Worm (Caenorhabditis elegans) whole organism, L4/young adult: ENCODE data around the gene F47F2.1.

ENCODE experiments used
- W03F9.2 ChIP-seq: fragments of 150-350 bp; optimal IDR thresholded peaks from 2 replicates; lab custom pipeline; 2014; ENCODE audit warnings: missing biosample characterization, missing genetic modification characterization
- dao-5 ChIP-seq: sonication (generic microtip); optimal IDR thresholded peaks from 2 replicates; lab custom pipeline; 2016; ENCODE audit warnings: missing genotype, missing genetic modification characterization, moderate library complexity, missing compliant biosample characterization
- him-1 ChIP-seq: sonication (generic microtip); optimal IDR thresholded peaks from 2 replicates; lab custom pipeline; 2016; ENCODE audit warnings: missing genotype, missing genetic modification reagents, missing genetic modification characterization, missing compliant biosample characterization

F47F2.1 gene

ce11 chrX:3857697-3858096 is 20.6 kb upstream of the F47F2.1 start, which contains the start of gene ceh-18:
Gene ceh-18, minus strand, starts transcription at chrX:3857797.
- no peak for TF ChIP-seq dao-5 (tag; lab: Kevin White, UChicago)
- TF ChIP-seq him-1 (tag; lab: Kevin White, UChicago), result no peak
- no peak for TF ChIP-seq W03F9.2

- TF ChIP-seq W03F9.2 (no peak), dao-5 (tag; lab: Kevin White, UChicago) (no peak), him-1 (tag; lab: Kevin White, UChicago) (no peak)
These were observed 20.0 kb upstream of the F47F2.1 start for ce11 chrX:3858355-3858754.

ce11 chrX:3859449-3859848 is 18.9 kb upstream of the F47F2.1 start:
- TF ChIP-seq dao-5 (tag; lab: Kevin White, UChicago) (no peak), him-1 (tag; lab: Kevin White, UChicago) (no peak), W03F9.2 (no peak)

ce11 chrX:3861294-3861693 is 17.0 kb upstream of the F47F2.1 start:
- no peak for TF ChIP-seq him-1 (tag; lab: Kevin White, UChicago)
- TF ChIP-seq W03F9.2, result no peak
- TF ChIP-seq dao-5 (tag; lab: Kevin White, UChicago), result no peak

DNA sequence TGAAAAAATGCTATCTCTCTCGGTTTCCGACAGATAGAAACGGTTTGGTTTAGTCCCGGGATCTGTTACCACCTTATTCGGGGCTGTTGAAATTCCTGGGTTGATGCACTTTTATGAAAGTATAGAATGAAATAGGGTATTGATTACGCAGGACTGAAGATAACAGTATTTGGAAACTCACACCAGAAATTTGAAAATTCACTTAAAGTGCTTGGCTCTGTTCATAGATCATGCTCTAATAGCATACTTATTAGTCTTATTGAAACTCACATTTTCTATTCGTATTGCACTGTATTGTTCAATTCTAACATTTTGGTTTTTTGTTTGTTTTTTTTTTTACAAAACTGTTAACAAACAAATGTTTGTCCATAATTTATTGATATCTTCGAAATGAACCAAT is 12.1 kb upstream of the F47F2.1 start:
- TF ChIP-seq him-1 (tag; lab: Kevin White, UChicago) (no peak), dao-5 (tag; lab: Kevin White, UChicago) (no peak), W03F9.2 (no peak)

DNA sequence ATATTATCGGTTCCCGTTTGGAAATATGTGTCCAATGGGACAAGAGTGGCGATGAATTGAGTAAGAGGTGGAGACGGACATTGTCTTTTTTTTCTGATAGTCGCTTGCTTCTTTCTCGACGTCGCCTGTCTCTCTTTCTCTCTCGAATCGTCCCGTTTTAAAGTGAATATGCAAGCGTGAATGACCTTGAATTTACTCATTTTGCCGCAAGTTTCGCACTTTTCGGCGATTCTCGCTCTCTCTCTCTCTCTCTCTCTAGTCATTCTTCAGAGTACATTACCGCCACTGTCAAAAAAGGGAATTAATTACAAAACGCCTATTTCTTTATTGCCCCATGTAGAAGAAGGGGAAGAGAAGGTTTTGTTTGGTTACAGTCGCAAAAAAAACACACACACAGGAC is 10.6 kb upstream of the F47F2.1 start:
- TF ChIP-seq dao-5 (tag; lab: Kevin White, UChicago) (no peak), him-1 (tag; lab: Kevin White, UChicago) (no peak), W03F9.2 (no peak)

DNA sequence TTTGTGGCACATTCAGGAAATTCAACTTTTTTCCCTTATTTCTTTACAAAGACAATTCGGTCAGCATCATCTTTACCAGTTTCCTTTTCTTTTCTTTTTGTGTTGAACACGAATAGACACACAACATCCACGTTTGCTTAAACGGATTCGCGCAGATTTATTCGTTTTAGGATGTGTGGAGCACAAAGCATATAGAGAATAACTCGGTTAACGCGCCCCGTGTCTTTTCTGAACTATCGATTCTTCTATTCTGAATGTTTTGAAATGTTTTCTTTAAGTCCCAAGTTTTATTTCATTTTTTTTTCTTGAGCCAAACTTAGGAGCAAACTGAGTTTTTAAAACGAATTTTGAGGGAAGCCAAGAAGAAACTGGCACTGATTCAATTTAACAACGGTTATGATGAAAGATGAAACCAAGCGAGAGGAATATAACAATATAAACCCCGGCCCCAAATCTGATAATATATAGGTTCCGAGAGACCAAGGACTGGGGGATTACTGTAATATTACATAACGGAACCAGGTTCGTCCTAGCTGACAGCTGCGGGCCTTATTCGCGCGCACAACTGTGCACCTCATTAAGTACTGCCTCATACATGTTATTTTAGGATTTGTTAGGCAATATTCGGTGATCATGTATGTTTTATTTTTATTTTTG is 6.6 kb upstream of the F47F2.1 start:
- TF ChIP-seq W03F9.2 (no peak), him-1 (tag; lab: Kevin White, UChicago) (no peak), dao-5 (tag; lab: Kevin White, UChicago) (no peak)

- no peak for TF ChIP-seq him-1 (tag; lab: Kevin White, UChicago)
- TF ChIP-seq W03F9.2, result no peak
- TF ChIP-seq dao-5 (tag; lab: Kevin White, UChicago), result no peak
These were observed 4.9 kb upstream of the F47F2.1 start, which contains the start of gene lim-4 for ce11 chrX:3873445-3873844. Gene lim-4, minus strand, starts transcription at chrX:3873545.

DNA sequence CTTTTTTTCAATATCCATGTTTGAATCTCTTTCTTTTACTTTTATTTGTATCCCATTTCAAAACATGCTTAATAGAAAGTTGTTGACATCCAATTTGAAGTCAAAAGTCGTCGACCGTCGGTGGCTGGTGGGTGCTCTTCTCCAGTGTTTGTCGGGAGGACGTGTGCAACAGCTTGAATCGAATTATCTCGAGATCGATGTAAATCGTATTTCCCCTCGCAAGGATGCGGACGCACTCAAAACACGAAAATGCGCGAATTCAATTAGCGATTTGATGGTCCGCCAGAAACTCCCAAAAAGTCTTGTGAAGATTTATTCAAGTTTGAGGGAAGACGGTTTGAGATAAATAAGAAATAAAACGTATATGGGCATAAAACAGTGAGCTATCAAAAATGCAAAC is 2.6 kb upstream of the F47F2.1 start:
- TF ChIP-seq him-1 (tag; lab: Kevin White, UChicago) (no peak), dao-5 (tag; lab: Kevin White, UChicago) (no peak), W03F9.2 (no peak)

DNA sequence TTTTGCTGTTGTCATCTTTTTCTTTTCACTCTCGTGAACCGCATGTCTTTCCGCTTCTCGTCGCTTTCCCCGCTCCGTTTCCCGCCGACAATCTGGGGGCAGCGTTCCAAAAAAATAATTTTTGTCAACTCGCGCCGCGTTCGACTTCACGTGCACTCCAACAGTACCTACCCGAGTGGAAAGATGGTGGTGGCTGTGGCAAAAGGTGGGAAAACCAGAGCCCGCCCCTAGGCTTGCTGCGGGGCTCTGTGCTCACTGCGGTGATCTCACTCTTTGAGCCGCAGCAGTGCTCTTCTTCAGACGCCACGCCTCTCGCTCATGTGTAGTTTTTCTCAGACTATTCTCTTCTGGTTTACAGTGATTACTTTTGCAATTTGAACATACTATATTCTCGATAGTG is 9.3 kb downstream of the F47F2.1 start:
- TF ChIP-seq him-1 (tag; lab: Kevin White, UChicago) (no peak), dao-5 (tag; lab: Kevin White, UChicago) (no peak), W03F9.2 (no peak)

ce11 chrX:3895577-3895976 is 17.2 kb downstream of the F47F2.1 start, which contains the start of gene F47F2.3:
Gene F47F2.3, minus strand, starts transcription at chrX:3895677.
- no peak for TF ChIP-seq dao-5 (tag; lab: Kevin White, UChicago)
- TF ChIP-seq W03F9.2, result no peak

ce11 chrX:3898255-3899177 is 20.2 kb downstream of the F47F2.1 start:
- TF ChIP-seq W03F9.2 (no peak), him-1 (tag; lab: Kevin White, UChicago) (peak; percentile 8)

ce11 chrX:3900715-3901114 is 22.4 kb downstream of the F47F2.1 start:
- TF ChIP-seq him-1 (tag; lab: Kevin White, UChicago) (no peak), dao-5 (tag; lab: Kevin White, UChicago) (no peak), W03F9.2 (no peak)

- TF ChIP-seq him-1 (tag; lab: Kevin White, UChicago) (no peak), dao-5 (tag; lab: Kevin White, UChicago) (no peak), W03F9.2 (no peak)
These were observed 23.1 kb downstream of the F47F2.1 start for ce11 chrX:3901389-3901788.
